Fruit fly (Drosophila melanogaster) whole organism, embryonic: Measurements from ENCODE around the gene Nthl1.

Experiments
- CG2116 ChIP-seq: fragments of 200-800 bp; sonication (Bioruptor generic); optimal IDR thresholded peaks from 3 replicates; lab custom pipeline; 2018; ENCODE audit warnings: missing biosample characterization, mild to moderate bottlenecking, missing genetic modification characterization
- Dip3 ChIP-seq: fragments of 200-800 bp; sonication (Bioruptor generic); optimal IDR thresholded peaks from 3 replicates; lab custom pipeline; 2016; ENCODE audit warnings: missing biosample characterization, missing genetic modification characterization
- danr ChIP-seq: fragments of 200-800 bp; sonication (Bioruptor generic); IDR thresholded peaks from 2 replicates; pipeline ENCODE4 v1.3.6; 2022; ENCODE audit warnings: missing biosample characterization, missing genetic modification characterization
- fd64A ChIP-seq: fragments of 200-800 bp; sonication (Bioruptor generic); optimal IDR thresholded peaks from 3 replicates; lab custom pipeline; 2018; ENCODE audit warnings: missing biosample characterization, mild to moderate bottlenecking, missing genetic modification characterization
- sisA ChIP-seq: fragments of 200-800 bp; sonication (Bioruptor generic); IDR thresholded peaks from 2 replicates; pipeline ENCODE4 v1.3.6; 2022; ENCODE audit warnings: missing biosample characterization, missing genetic modification characterization
- vfl ChIP-seq: fragments of 200-800 bp; sonication (Bioruptor generic); optimal IDR thresholded peaks from 2 replicates; lab custom pipeline; 2016; ENCODE audit warnings: missing biosample characterization, missing genetic modification characterization

DNA sequence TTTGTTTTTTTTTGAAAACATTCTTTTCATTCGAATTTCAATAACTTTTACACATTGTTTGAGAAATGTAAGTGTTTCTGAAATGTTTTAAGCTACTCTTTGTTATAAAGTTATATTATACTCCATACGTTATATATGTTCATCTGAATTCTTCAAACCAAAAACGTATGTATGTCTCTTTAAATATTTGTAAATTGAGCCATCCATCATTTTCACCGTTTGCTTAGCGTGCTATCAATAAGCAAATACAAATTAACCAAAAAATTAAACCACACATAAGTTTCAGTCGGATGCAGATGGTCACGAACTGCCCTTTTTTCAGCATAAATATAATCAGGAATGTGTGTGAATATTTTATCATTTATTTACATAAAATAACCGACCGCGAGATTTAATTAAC, 7.0 kb upstream of the Nthl1 start:
- TF ChIP-seq danr = no peak
- no peak for TF ChIP-seq CG2116
- TF ChIP-seq Dip3 = no peak
- no peak for TF ChIP-seq sisA (GFP tag; lab: Robert Waterston, UW)
- TF ChIP-seq vfl = no peak
- TF ChIP-seq fd64A (GFP tag; lab: Kevin White, UChicago) = no peak
